Worm (Caenorhabditis elegans) whole organism, L1 larva: Measurements from ENCODE around the gene C29G2.6.

ENCODE experiments used
- egl-27 ChIP-seq, 2 experiments: fragments of 150-350 bp in 1 of 2; sonication (generic microtip); optimal IDR thresholded peaks; 3 replicates each; lab custom pipeline; 2017 to 2018; ENCODE audit warnings: missing biosample characterization in 2 of 2, missing genetic modification characterization in 2 of 2, missing genetic modification reagents in 2 of 2
- ets-5 ChIP-seq: fragments of 200-800 bp; sonication (Bioruptor generic); IDR thresholded peaks from 2 replicates; pipeline ENCODE4 v1.3.6; 2022; ENCODE audit warnings: missing genetic modification characterization, missing compliant biosample characterization
- nhr-12 ChIP-seq: sonication (generic microtip); optimal IDR thresholded peaks from 2 replicates; lab custom pipeline; 2017; ENCODE audit warnings: missing biosample characterization, missing genetic modification characterization
- snpc-4 ChIP-seq: fragments of 150-350 bp; optimal IDR thresholded peaks from 2 replicates; lab custom pipeline; 2014; ENCODE audit warnings: missing biosample characterization, missing genetic modification characterization
- unc-62 ChIP-seq: fragments of 150-350 bp; optimal IDR thresholded peaks from 2 replicates; lab custom pipeline; 2014; ENCODE audit warnings: missing biosample characterization, missing genetic modification reagents, missing genetic modification characterization

DNA sequence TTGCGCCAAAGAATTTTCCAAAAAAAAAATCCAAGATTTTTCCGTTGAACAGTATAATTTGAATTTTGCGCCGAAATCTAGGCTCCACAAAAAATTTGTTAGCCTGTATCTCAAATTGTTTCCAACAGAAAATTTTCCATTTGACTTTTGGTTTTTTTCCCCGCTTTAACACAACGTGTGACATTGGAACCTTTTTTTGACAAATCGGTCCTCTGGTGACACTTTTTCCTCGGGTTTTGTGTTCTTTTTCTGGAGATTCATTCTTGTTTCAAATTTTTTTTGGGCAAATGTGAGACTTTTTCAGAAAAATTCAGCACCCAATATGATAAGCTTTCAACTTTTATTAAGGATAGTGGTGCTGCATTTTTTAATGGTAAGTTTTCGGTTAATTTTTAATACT lies 22.6 kb upstream of the C29G2.6 start, which contains the start of gene acr-17:
- TF ChIP-seq nhr-12 (tag; lab: Kevin White, UChicago) (no peak), snpc-4 (tag; lab: Kevin White, UChicago) (no peak), egl-27 (tag; optimal IDR thresholded peaks at IDR 0.05; lab: Kevin White, UChicago) (no peak), unc-62 (no peak), ets-5 (GFP tag; lab: Robert Waterston, UW) (no peak)
